Worm (Caenorhabditis elegans): Measurements from ENCODE around the gene T04A8.7.
A peak's percentile ranks its signal among the peaks of the same experiment; 100 is the strongest.

Gene T04A8.7

DNA sequence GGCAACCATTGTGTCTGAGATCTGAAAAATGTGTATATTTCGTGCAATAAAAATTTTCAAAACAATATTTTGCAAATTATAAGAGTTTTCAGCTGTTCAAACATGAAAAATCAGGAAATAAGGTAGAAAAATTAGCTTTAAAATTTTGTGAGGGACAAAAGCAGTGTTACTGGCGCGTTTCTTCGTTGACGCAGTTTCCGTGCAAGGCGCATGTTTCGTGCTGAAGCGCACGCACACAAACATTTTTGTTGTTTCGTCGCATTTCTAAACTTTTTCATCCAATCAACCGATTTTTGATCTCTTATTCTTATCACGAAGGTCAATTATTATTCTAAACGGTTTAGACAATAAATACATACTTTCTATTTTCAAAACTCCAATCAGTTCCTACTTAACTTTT is 1.9 kb upstream of the T04A8.7 start, which contains the start of gene nifk-1 (continued):
- TF ChIP-seq ceh-62 (tag; optimal IDR thresholded peaks at IDR 0.05), result no peak
- TF ChIP-seq madf-5 (GFP tag; IDR thresholded peaks at IDR 0.05), result no peak
- no peak for TF ChIP-seq F37D6.2 (tag; optimal IDR thresholded peaks at IDR 0.05)
- no peak for TF ChIP-seq nhr-25 (tag; optimal IDR thresholded peaks at IDR 0.05; ENCODE audit: borderline replicate concordance, insufficient read depth)
- no peak for TF ChIP-seq nhr-76 (tag; optimal IDR thresholded peaks at IDR 0.05)
- no peak for TF ChIP-seq unc-39 (tag; optimal IDR thresholded peaks at IDR 0.05)
- peak; percentile 76 for TF ChIP-seq nhr-28 (tag; optimal IDR thresholded peaks at IDR 0.05)
- TF ChIP-seq unc-62 (GFP tag; optimal IDR thresholded peaks at IDR 0.05 in 1 of 2), result no peak
- no peak for TF ChIP-seq unc-62 (tag; optimal IDR thresholded peaks at IDR 0.05)
- no peak for TF ChIP-seq zfp-2 (tag; optimal IDR thresholded peaks at IDR 0.05)
- no peak for TF ChIP-seq snpc-4 (tag; optimal IDR thresholded peaks at IDR 0.05)
- TF ChIP-seq arid-1 (GFP tag; conservative IDR thresholded peaks at IDR 0.05), result no peak
- TF ChIP-seq duxl-1 (tag; optimal IDR thresholded peaks at IDR 0.05; ENCODE audit: poor library complexity), result no peak
- no peak for TF ChIP-seq daf-19 (GFP tag; conservative IDR thresholded peaks at IDR 0.05)
- no peak for TF ChIP-seq snpc-1.2 (GFP tag; IDR thresholded peaks at IDR 0.05)
- TF ChIP-seq ceh-32 (tag; optimal IDR thresholded peaks at IDR 0.05; ENCODE audit: poor library complexity), result no peak
- TF ChIP-seq mdl-1 (tag; optimal IDR thresholded peaks at IDR 0.05), result peak in 1 of 2 experiments; percentile 55
- TF ChIP-seq set-16 (GFP tag; IDR thresholded peaks at IDR 0.05), result no peak
- TF ChIP-seq saeg-2 (GFP tag; IDR thresholded peaks at IDR 0.05), result no peak
- TF ChIP-seq lin-1 (GFP tag; IDR thresholded peaks at IDR 0.05), result 0 out of 2 replicates have a peak, but pooled peaks have one; percentile 23
- no peak for TF ChIP-seq D1046.2 (GFP tag; IDR thresholded peaks at IDR 0.05)
- no peak for TF ChIP-seq dmd-9 (GFP tag; IDR thresholded peaks at IDR 0.05)
- TF ChIP-seq nhr-102 (tag; optimal IDR thresholded peaks at IDR 0.05), result peak; percentile 21
- TF ChIP-seq T26A8.4 (GFP tag; IDR thresholded peaks at IDR 0.05), result no peak
- no peak for TF ChIP-seq mxl-2 (GFP tag; conservative IDR thresholded peaks at IDR 0.05)
- TF ChIP-seq dve-1 (tag; optimal IDR thresholded peaks at IDR 0.05; ENCODE audit: insufficient read depth), result peak; percentile 90
- no peak for TF ChIP-seq sdz-12 (GFP tag; optimal IDR thresholded peaks at IDR 0.05)
- no peak for TF ChIP-seq ZK337.2 (GFP tag; IDR thresholded peaks at IDR 0.05)
- TF ChIP-seq nhr-77 (tag; optimal IDR thresholded peaks at IDR 0.05), result peak; percentile 68
- no peak for TF ChIP-seq ceh-82 (tag; optimal IDR thresholded peaks at IDR 0.05)
- TF ChIP-seq rbr-2 (tag; optimal IDR thresholded peaks at IDR 0.05), result peak; percentile 67
- TF ChIP-seq nhr-11 (tag; optimal IDR thresholded peaks at IDR 0.05), result peak; percentile 22
- TF ChIP-seq Y75B8A.6 (GFP tag; IDR thresholded peaks at IDR 0.05), result no peak
- no peak for TF ChIP-seq F10B5.3 (tag; optimal IDR thresholded peaks at IDR 0.05)
- no peak for TF ChIP-seq php-3 (GFP tag; IDR thresholded peaks at IDR 0.05)
- TF ChIP-seq dpl-1 (GFP tag; optimal IDR thresholded peaks at IDR 0.05), result peak; percentile 80
- no peak for TF ChIP-seq Y48G9A.11 (GFP tag; IDR thresholded peaks at IDR 0.05)
- TF ChIP-seq fos-1 (tag; optimal IDR thresholded peaks at IDR 0.05), result no peak
- TF ChIP-seq hif-1 (tag; optimal IDR thresholded peaks at IDR 0.05), result peak; percentile 87 to 99
- TF ChIP-seq ama-1 (optimal IDR thresholded peaks at IDR 0.05), result no peak
- TF ChIP-seq ztf-11 (tag; optimal IDR thresholded peaks at IDR 0.05), result no peak
- TF ChIP-seq ceh-44 (GFP tag; IDR thresholded peaks at IDR 0.05), result no peak
- peak; percentile 78 for TF ChIP-seq mes-2 (tag; optimal IDR thresholded peaks at IDR 0.05; ENCODE audit: poor library complexity, severe bottlenecking)
- no peak for TF ChIP-seq F26F4.8 (GFP tag; conservative IDR thresholded peaks at IDR 0.05)
- TF ChIP-seq lir-3 (tag; optimal IDR thresholded peaks at IDR 0.05), result no peak
- TF ChIP-seq daf-8 (GFP tag; IDR thresholded peaks at IDR 0.05), result no peak
- TF ChIP-seq aha-1 (tag), result peak; percentile 70
- no peak for TF ChIP-seq pqm-1 (tag; optimal IDR thresholded peaks at IDR 0.05)
- TF ChIP-seq vab-7 (GFP tag; IDR thresholded peaks at IDR 0.05), result no peak
- no peak for TF ChIP-seq zag-1 (tag; optimal IDR thresholded peaks at IDR 0.05)
- no peak for TF ChIP-seq F44E2.7 (GFP tag; IDR thresholded peaks at IDR 0.05)
- TF ChIP-seq attf-4 (tag; optimal IDR thresholded peaks at IDR 0.05), result no peak
- TF ChIP-seq mxl-3 (GFP tag; optimal IDR thresholded peaks at IDR 0.05), result peak; percentile 62

All from whole organism, L4 larva.